Fruit fly (Drosophila melanogaster): ENCODE data around the gene MED30.

The MED30 gene

DNA sequence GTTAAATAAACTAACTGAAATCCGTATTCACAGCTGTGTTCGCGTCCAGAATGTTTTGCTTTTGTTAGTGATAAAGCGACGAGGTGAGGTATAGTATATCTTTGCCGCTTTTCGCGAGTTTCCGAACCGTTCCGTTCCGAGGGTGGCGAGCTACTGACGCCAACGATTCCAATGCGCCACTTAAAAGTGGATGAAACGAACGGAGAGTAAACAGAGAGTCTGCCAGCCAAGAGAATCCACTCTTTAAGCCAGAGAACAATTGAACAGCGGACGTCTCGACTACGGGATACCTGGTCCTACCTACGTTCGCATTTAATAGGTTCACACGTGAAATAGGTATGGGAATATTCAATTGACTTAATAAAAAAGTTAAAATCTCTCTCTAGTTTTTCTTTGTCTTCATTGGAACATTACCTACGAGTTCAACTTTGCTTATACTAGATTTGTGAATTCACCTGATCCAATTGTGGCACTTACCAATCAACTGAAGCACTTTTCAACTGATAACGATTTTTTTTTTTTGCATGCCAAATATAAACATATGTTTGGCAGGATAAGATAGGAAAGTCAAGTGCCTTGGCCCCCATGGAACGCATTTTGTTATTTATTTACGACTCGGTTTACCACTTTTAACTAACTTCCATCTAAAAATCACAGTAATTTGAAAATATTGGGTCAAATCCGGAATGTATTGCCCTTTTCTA, 49.9 kb downstream of the MED30 start, which contains the start of gene CG13893 (continued):
- TF ChIP-seq Hr38 (GFP tag; optimal IDR thresholded peaks at IDR 0.05) (no peak), CG8632 (GFP tag; optimal IDR thresholded peaks at IDR 0.05) (peak; percentile 1), Sox14 (GFP tag; optimal IDR thresholded peaks at IDR 0.05) (no peak), topi (GFP tag; optimal IDR thresholded peaks at IDR 0.05) (no peak), net (GFP tag; optimal IDR thresholded peaks at IDR 0.05) (no peak), CG3032 (tag; optimal IDR thresholded peaks at IDR 0.05) (no peak), Eip75B (GFP tag; optimal IDR thresholded peaks at IDR 0.05) (no peak), esn (GFP tag; optimal IDR thresholded peaks at IDR 0.05) (peak; percentile 5), CG15336 (GFP tag; IDR thresholded peaks at IDR 0.05) (no peak; the same call in 1 of the 2 replicates), CG10669 (GFP tag; optimal IDR thresholded peaks at IDR 0.05) (no peak), CG6854 (GFP tag; optimal IDR thresholded peaks at IDR 0.05) (peak; percentile 37)

DNA sequence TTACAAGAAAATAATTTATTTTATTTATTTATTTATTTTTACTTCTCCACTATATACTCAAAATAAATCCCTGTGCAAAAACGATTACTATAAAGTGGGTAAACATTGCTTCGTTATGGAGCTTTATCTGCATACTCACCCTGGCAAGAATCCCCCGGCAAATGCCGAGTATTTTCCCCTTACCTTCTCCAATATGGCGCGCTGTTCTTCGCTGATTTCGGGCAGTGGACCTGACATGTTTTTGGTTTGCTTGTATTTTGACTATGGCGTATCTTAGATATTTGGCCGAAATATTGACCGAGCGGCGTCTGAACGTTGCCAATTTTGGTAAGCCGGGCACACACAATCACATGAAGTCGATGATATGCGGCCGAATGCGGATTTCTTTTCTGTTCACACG, 50.7 kb downstream of the MED30 start:
- TF ChIP-seq CG6163 (GFP tag; IDR thresholded peaks at IDR 0.05) (0 out of 3 replicates have a peak, but pooled peaks have one; percentile 19), dsx (GFP tag; optimal IDR thresholded peaks at IDR 0.05; ENCODE audit: poor library complexity, severe bottlenecking) (no peak), fd59A (GFP tag; optimal IDR thresholded peaks at IDR 0.05) (no peak), Gug (GFP tag; IDR thresholded peaks at IDR 0.05) (no peak)

All from whole organism, prepupa.